Worm (Caenorhabditis elegans): ENCODE results near the gene tbc-9.

ce11 chrIV:13453509-13453908 is 49.1 kb downstream of the tbc-9 start:
- TF ChIP-seq fkh-10 (GFP tag; optimal IDR thresholded peaks at IDR 0.05), result no peak
- TF ChIP-seq elt-2 (tag; optimal IDR thresholded peaks at IDR 0.05), result no peak
